Worm (Caenorhabditis elegans): ENCODE results near the gene T05B4.12.

- TF ChIP-seq cog-1 (tag; optimal IDR thresholded peaks at IDR 0.05) (no peak), flt-1 (GFP tag; IDR thresholded peaks at IDR 0.05) (no peak), ztf-29 (GFP tag; IDR thresholded peaks at IDR 0.05) (no peak), tab-1 (GFP tag; IDR thresholded peaks at IDR 0.05) (no peak), ref-1 (GFP tag; conservative IDR thresholded peaks at IDR 0.05) (no peak), T22C8.4 (GFP tag; IDR thresholded peaks at IDR 0.05) (no peak), med-1 (GFP tag; optimal IDR thresholded peaks at IDR 0.05; ENCODE audit: insufficient read depth) (no peak), klf-2 (GFP tag; conservative IDR thresholded peaks at IDR 0.05) (no peak), ztf-23 (GFP tag; IDR thresholded peaks at IDR 0.05) (no peak)
Observed at ce11 chrV:4109873-4110272, 16.0 kb downstream of the T05B4.12 start, which contains the start of gene clc-18.
